Worm (Caenorhabditis elegans) whole organism, late embryonic: ENCODE data around the gene skp-1.

Source experiments
- C38D4.7 ChIP-seq: fragments of 200-800 bp; sonication (Bioruptor generic); optimal IDR thresholded peaks from 2 replicates; lab custom pipeline; 2018; ENCODE audit warnings: mild to moderate bottlenecking, missing genetic modification characterization, moderate library complexity, missing compliant biosample characterization
- K02D7.2 ChIP-seq: sonication (generic microtip); optimal IDR thresholded peaks from 2 replicates; lab custom pipeline; 2017; ENCODE audit warnings: mild to moderate bottlenecking, missing genetic modification characterization, missing compliant biosample characterization
- K09A11.1 ChIP-seq: sonication (generic microtip); optimal IDR thresholded peaks from 2 replicates; lab custom pipeline; 2017; ENCODE audit warnings: antibody characterized with exemption, mild to moderate bottlenecking, missing genetic modification characterization, missing compliant biosample characterization; ENCODE audit not compliant: insufficient read depth
- Y22D7AL.16 ChIP-seq: sonication (generic microtip); optimal IDR thresholded peaks from 2 replicates; lab custom pipeline; 2016; ENCODE audit warnings: missing genetic modification characterization, missing compliant biosample characterization
- ahr-1 ChIP-seq: sonication (generic microtip); optimal IDR thresholded peaks from 2 replicates; lab custom pipeline; 2016; ENCODE audit warnings: missing genetic modification characterization, missing compliant biosample characterization
- ceh-14 ChIP-seq: sonication (generic microtip); optimal IDR thresholded peaks from 2 replicates; lab custom pipeline; 2016; ENCODE audit warnings: missing genotype, missing genetic modification characterization, missing compliant biosample characterization
- ceh-18 ChIP-seq: sonication (generic microtip); optimal IDR thresholded peaks from 2 replicates; lab custom pipeline; 2016; ENCODE audit warnings: missing genetic modification characterization, missing compliant biosample characterization
- ceh-45 ChIP-seq: fragments of 200-800 bp; sonication (Bioruptor generic); IDR thresholded peaks from 2 replicates; pipeline ENCODE4 v1.3.6; 2022; ENCODE audit warnings: missing genetic modification reagents, missing genetic modification characterization, missing compliant biosample characterization
- ceh-48 ChIP-seq: sonication (generic microtip); optimal IDR thresholded peaks from 2 replicates; lab custom pipeline; 2016; ENCODE audit warnings: missing genetic modification characterization, inconsistent platforms, missing compliant biosample characterization
- ceh-9 ChIP-seq: sonication (generic microtip); optimal IDR thresholded peaks from 2 replicates; lab custom pipeline; 2016; ENCODE audit warnings: mild to moderate bottlenecking, missing genetic modification characterization, inconsistent platforms, missing compliant biosample characterization
- che-1 ChIP-seq: sonication (generic microtip); optimal IDR thresholded peaks from 2 replicates; lab custom pipeline; 2016; ENCODE audit warnings: mild to moderate bottlenecking, missing genetic modification characterization, missing compliant biosample characterization
- dmd-4 ChIP-seq: sonication (generic microtip); optimal IDR thresholded peaks from 2 replicates; lab custom pipeline; 2016; ENCODE audit warnings: borderline replicate concordance, missing genetic modification characterization, missing compliant biosample characterization
- elt-2 ChIP-seq: sonication (generic microtip); optimal IDR thresholded peaks from 2 replicates; lab custom pipeline; 2016; ENCODE audit warnings: missing genetic modification reagents, missing genetic modification characterization, missing compliant biosample characterization
- gmeb-2 ChIP-seq: sonication (generic microtip); optimal IDR thresholded peaks from 2 replicates; lab custom pipeline; 2016; ENCODE audit warnings: missing genetic modification characterization, inconsistent platforms, missing compliant biosample characterization
- hlh-8 ChIP-seq: sonication (generic microtip); optimal IDR thresholded peaks from 2 replicates; lab custom pipeline; 2016; ENCODE audit warnings: missing genotype, missing genetic modification characterization, missing compliant biosample characterization
- lin-11 ChIP-seq: fragments of 200-800 bp; sonication (Bioruptor generic); optimal IDR thresholded peaks from 2 replicates; lab custom pipeline; 2018; ENCODE audit warnings: mild to moderate bottlenecking, missing genetic modification characterization, missing compliant biosample characterization
- madf-2 ChIP-seq: sonication (generic microtip); optimal IDR thresholded peaks from 2 replicates; lab custom pipeline; 2017; ENCODE audit warnings: missing genetic modification characterization, missing compliant biosample characterization
- nfya-1 ChIP-seq: sonication (generic microtip); optimal IDR thresholded peaks from 2 replicates; lab custom pipeline; 2017; ENCODE audit warnings: missing genetic modification characterization, mild to moderate bottlenecking, missing compliant biosample characterization, antibody characterized with exemption, moderate library complexity
- pag-3 ChIP-seq: sonication (generic microtip); optimal IDR thresholded peaks from 2 replicates; lab custom pipeline; 2016; ENCODE audit warnings: missing compliant biosample characterization, missing genetic modification characterization, borderline replicate concordance
- pros-1 ChIP-seq: fragments of 150-350 bp; optimal IDR thresholded peaks from 2 replicates; lab custom pipeline; 2014; ENCODE audit warnings: missing biosample characterization, missing genetic modification reagents, missing genetic modification characterization
- ref-2 ChIP-seq: sonication (generic microtip); optimal IDR thresholded peaks from 2 replicates; lab custom pipeline; 2016; ENCODE audit warnings: missing genetic modification characterization, missing compliant biosample characterization
- rnt-1 ChIP-seq: sonication (generic microtip); optimal IDR thresholded peaks from 2 replicates; lab custom pipeline; 2016; ENCODE audit warnings: missing genetic modification characterization, missing compliant biosample characterization
- sdc-2 ChIP-seq: sonication (generic microtip); optimal IDR thresholded peaks from 2 replicates; lab custom pipeline; 2016; ENCODE audit warnings: missing genotype, missing genetic modification characterization, missing compliant biosample characterization
- sox-2 ChIP-seq: fragments of 200-800 bp; sonication (Bioruptor generic); IDR thresholded peaks from 2 replicates; pipeline ENCODE4 v1.3.6; 2022; ENCODE audit warnings: missing genetic modification reagents, missing genetic modification characterization, missing compliant biosample characterization
- syd-9 ChIP-seq: sonication (generic microtip); optimal IDR thresholded peaks from 2 replicates; lab custom pipeline; 2016; ENCODE audit warnings: mild to moderate bottlenecking, missing genetic modification characterization, moderate library complexity, missing compliant biosample characterization
- unc-42 ChIP-seq: sonication (generic microtip); optimal IDR thresholded peaks from 2 replicates; lab custom pipeline; 2016; ENCODE audit warnings: missing genotype, missing genetic modification characterization, missing compliant biosample characterization
- unc-55 ChIP-seq: sonication (generic microtip); optimal IDR thresholded peaks from 2 replicates; lab custom pipeline; 2017; ENCODE audit warnings: missing biosample characterization, missing genetic modification reagents, missing genetic modification characterization
- unc-86 ChIP-seq: sonication (generic microtip); optimal IDR thresholded peaks from 2 replicates; lab custom pipeline; 2016; ENCODE audit warnings: missing genetic modification characterization, missing compliant biosample characterization

Gene skp-1

DNA sequence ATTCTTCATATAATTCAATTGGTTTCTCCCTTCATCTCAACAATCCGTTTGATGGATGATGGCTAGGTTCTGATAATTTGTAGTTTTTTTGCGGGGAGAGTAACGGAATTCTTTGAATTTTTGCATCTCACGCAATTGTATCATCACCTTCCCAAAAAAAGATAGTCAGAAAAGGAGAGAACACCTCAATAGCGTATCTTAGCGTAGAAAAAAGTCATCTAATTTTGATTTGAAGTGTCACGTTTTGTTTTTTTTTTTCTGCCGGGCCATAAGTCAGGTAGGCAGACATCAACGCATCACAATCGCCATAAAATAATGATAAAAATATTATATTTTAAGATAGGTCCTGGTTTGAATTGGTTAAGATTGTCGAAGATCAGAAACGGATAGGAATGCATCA lies 31.2 kb downstream of the skp-1 start:
- TF ChIP-seq dmd-4 (tag; lab: Kevin White, UChicago): no peak

- TF ChIP-seq che-1 (no peak), nfya-1 (peak; percentile 61)
Measured at ce11 chrV:11677030-11677429, 31.7 kb downstream of the skp-1 start.

ce11 chrV:11677494-11677893 lies 32.2 kb downstream of the skp-1 start:
- no peak for TF ChIP-seq C38D4.7 (GFP tag; lab: Kevin White, UChicago)
- peak; percentile 24 for TF ChIP-seq unc-55 (GFP tag; lab: Kevin White, UChicago)

DNA sequence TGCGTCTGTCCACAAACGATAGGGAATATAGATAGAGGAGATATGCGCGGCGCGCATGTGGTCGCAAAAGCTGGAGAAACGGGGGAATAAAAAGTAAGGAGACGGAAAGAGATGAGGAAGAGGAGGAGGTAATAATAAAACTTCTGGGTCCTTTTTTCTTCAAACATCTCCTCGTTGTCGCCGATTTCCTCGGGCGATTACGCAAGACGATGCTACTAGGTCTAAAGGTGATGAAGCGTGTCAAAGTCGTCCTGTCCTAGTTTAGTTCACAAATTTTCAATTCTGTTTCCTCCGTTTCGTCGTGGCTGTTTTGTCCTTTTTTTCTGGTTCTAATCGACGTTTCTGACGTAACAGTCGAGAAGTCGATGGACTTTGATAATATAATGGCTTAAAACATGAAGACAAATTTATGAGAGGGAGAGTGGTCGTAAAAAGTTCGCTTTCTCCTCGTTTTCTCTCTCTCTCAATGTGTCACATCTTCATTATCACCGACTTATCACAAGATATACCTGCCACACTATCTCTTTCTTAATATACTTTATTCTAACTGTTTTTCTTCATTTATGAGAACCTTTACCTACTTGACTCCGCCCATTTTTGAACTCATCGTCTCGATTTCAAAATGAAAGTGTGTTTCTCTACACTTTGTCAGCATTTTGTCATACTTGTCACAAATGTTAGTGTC lies 35.4 kb downstream of the skp-1 start:
- TF ChIP-seq elt-2 (no peak), unc-55 (GFP tag; lab: Kevin White, UChicago) (peak; percentile 36), rnt-1 (tag; lab: Kevin White, UChicago) (peak; percentile 11)
- TF ChIP-seq, all 69 proteins: peak for 2

ce11 chrV:11682858-11683257 lies 37.6 kb downstream of the skp-1 start:
- TF ChIP-seq ref-2 (no peak), ahr-1 (tag; lab: Kevin White, UChicago) (no peak), ceh-14 (no peak), unc-86 (tag; lab: Kevin White, UChicago) (no peak), Y22D7AL.16 (tag; lab: Kevin White, UChicago) (no peak), K09A11.1 (tag; lab: Kevin White, UChicago) (no peak), unc-55 (GFP tag; lab: Kevin White, UChicago) (no peak), che-1 (no peak), sdc-2 (no peak), ceh-45 (GFP tag; lab: Robert Waterston, UW) (no peak), madf-2 (tag; lab: Kevin White, UChicago) (no peak), ceh-18 (no peak), gmeb-2 (tag; lab: Kevin White, UChicago) (no peak), ceh-48 (tag; lab: Kevin White, UChicago) (no peak), syd-9 (no peak), K02D7.2 (tag; lab: Kevin White, UChicago) (no peak), hlh-8 (tag; lab: Kevin White, UChicago) (no peak), pag-3 (tag; lab: Kevin White, UChicago) (no peak)

- TF ChIP-seq unc-42 (tag; lab: Kevin White, UChicago): peak; percentile 8
- no peak for TF ChIP-seq sox-2 (GFP tag; lab: Robert Waterston, UW)
Measured at ce11 chrV:11686877-11687276, 41.6 kb downstream of the skp-1 start, which contains the start of gene W05E10.2. TSS of gene W05E10.2 (plus strand) at chrV:11687177.

DNA sequence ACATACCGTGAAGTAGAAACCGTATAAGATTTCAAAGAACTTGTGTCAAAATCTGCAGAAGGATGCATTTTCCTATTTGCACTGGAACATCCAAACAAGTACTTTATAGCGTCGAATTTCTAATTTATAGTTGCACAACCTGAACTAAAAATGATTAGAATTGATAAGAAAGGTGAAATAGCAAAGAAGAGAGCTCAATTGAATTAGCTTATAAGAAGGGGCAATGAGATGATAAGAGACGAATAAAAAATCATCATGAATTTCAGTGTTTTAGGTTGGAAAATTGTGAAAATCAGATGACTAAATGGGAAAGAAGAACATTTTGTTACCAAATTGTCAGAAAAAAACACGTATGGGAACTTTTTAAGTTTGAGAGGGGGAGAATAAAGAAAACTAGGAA lies 46.3 kb downstream of the skp-1 start, which contains the start of gene W05E10.1:
TSS of gene W05E10.1 (minus strand) at position 139 of the 400 bp plus-strand sequence.
- TF ChIP-seq syd-9: no peak
- TF ChIP-seq pros-1 (tag; lab: Kevin White, UChicago): no peak

DNA sequence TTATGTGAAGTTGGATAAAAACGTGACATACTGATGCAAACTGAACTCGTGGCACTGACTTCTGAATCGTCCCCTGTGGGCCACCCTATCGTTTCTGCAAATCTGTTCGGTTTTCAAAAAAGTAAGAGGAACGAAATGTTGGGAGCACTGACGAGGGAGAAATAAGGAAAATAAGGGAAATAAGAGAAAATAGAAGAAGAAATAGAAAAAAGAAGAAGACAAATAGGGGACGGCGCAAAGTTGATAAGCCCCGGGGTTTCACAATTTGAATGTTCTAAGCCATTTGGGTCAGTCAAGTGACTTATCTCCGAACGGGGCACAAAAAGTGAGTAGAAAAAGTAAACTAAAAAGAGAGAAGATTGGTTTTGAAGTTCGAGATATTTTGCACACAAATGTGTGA lies 50.3 kb downstream of the skp-1 start, which contains the start of gene W05E10.5:
TSS of gene W05E10.5 (minus strand) at position 101 of the 400 bp plus-strand sequence.
- TF ChIP-seq K09A11.1 (tag; lab: Kevin White, UChicago): no peak
- no peak for TF ChIP-seq ceh-9 (tag; lab: Kevin White, UChicago)
- TF ChIP-seq lin-11 (tag; lab: Kevin White, UChicago): no peak
